Fruit fly (Drosophila melanogaster): ENCODE measurements around the gene CG7299.

The CG7299 gene

dm6 chr2L:10689221-10690034 lies 5.2 kb upstream of the CG7299 start, which contains the start of gene CG7294 (continued):
- TF ChIP-seq fd102C (GFP tag; optimal IDR thresholded peaks at IDR 0.05), result no peak
- TF ChIP-seq Asciz (GFP tag; optimal IDR thresholded peaks at IDR 0.05), result peak; percentile 6
- no peak for TF ChIP-seq CG15011 (GFP tag; optimal IDR thresholded peaks at IDR 0.05)
- TF ChIP-seq CG10209 (GFP tag; optimal IDR thresholded peaks at IDR 0.05), result peak; percentile 5
- TF ChIP-seq CG10267 (tag; optimal IDR thresholded peaks at IDR 0.05), result peak; percentile 38
- peak; percentile 54 for TF ChIP-seq CG10979 (tag; optimal IDR thresholded peaks at IDR 0.05)
- TF ChIP-seq sens (GFP tag), result no peak
- TF ChIP-seq abd-A (tag; optimal IDR thresholded peaks at IDR 0.05), result peak; percentile 8
- TF ChIP-seq cwo (GFP tag; optimal IDR thresholded peaks at IDR 0.05), result no peak
- no peak for TF ChIP-seq unc-4 (GFP tag; IDR thresholded peaks at IDR 0.05; ENCODE audit: partially characterized antibody)
- no peak for TF ChIP-seq CrebB (tag; optimal IDR thresholded peaks at IDR 0.05)
- TF ChIP-seq CG12659 (GFP tag; optimal IDR thresholded peaks at IDR 0.05), result peak; percentile 20
- TF ChIP-seq Hsf (GFP tag; optimal IDR thresholded peaks at IDR 0.05), result no peak
- TF ChIP-seq aop (GFP tag; IDR thresholded peaks at IDR 0.05), result no peak
- TF ChIP-seq sr (GFP tag; IDR thresholded peaks at IDR 0.05), result peak; percentile 72; the same call in 2 of the 3 replicates
- TF ChIP-seq CG6791 (GFP tag; IDR thresholded peaks at IDR 0.05; ENCODE audit: partially characterized antibody), result no peak
- TF ChIP-seq HmgZ (tag; optimal IDR thresholded peaks at IDR 0.05), result no peak
- TF ChIP-seq dmrt99B (tag; optimal IDR thresholded peaks at IDR 0.05), result peak; percentile 19
- TF ChIP-seq CG2202 (tag; optimal IDR thresholded peaks at IDR 0.05), result no peak
- no peak for TF ChIP-seq CG10959 (GFP tag; IDR thresholded peaks at IDR 0.05)
- peak; percentile 18 for TF ChIP-seq CG3281 (GFP tag; optimal IDR thresholded peaks at IDR 0.05)
- no peak for TF ChIP-seq ash1 (GFP tag; optimal IDR thresholded peaks at IDR 0.05)
- peak; percentile 45 for TF ChIP-seq D19A (tag; optimal IDR thresholded peaks at IDR 0.05)
- peak; percentile 8 for TF ChIP-seq Blimp-1 (GFP tag; optimal IDR thresholded peaks at IDR 0.05)
- TF ChIP-seq fu2 (GFP tag; optimal IDR thresholded peaks at IDR 0.05), result no peak
- TF ChIP-seq CG18476 (GFP tag; optimal IDR thresholded peaks at IDR 0.05), result no peak
- TF ChIP-seq Hr78 (GFP tag; optimal IDR thresholded peaks at IDR 0.05), result no peak
- TF ChIP-seq usp (GFP tag; optimal IDR thresholded peaks at IDR 0.05), result no peak
- TF ChIP-seq GATAe (GFP tag; conservative IDR thresholded peaks at IDR 0.05), result no peak
- no peak for TF ChIP-seq en (GFP tag; optimal IDR thresholded peaks at IDR 0.05)
- no peak for TF ChIP-seq CG4328 (GFP tag; optimal IDR thresholded peaks at IDR 0.05)
- TF ChIP-seq CG5180 (GFP tag; optimal IDR thresholded peaks at IDR 0.05), result no peak
- no peak for TF ChIP-seq Dref (GFP tag; IDR thresholded peaks at IDR 0.05)
- TF ChIP-seq NC2α (GFP tag; optimal IDR thresholded peaks at IDR 0.05), result no peak
- TF ChIP-seq Mad (GFP tag; optimal IDR thresholded peaks at IDR 0.05), result no peak
- no peak for TF ChIP-seq CG15696 (tag; optimal IDR thresholded peaks at IDR 0.05)
- TF ChIP-seq Bdp1 (GFP tag; optimal IDR thresholded peaks at IDR 0.05), result no peak
- TF ChIP-seq CG17829 (tag; optimal IDR thresholded peaks at IDR 0.05), result peak; percentile 27
- peak; percentile 37 for TF ChIP-seq nmo (GFP tag; optimal IDR thresholded peaks at IDR 0.05)
- TF ChIP-seq B-H1 (GFP tag; IDR thresholded peaks at IDR 0.05), result no peak
- no peak for TF ChIP-seq CG11456 (GFP tag; IDR thresholded peaks at IDR 0.05)
- TF ChIP-seq Nf-YB (GFP tag; optimal IDR thresholded peaks at IDR 0.05), result no peak
- no peak for TF ChIP-seq CG6854 (GFP tag; optimal IDR thresholded peaks at IDR 0.05)
- no peak for TF ChIP-seq CG7271 (tag; optimal IDR thresholded peaks at IDR 0.05)
- TF ChIP-seq Mes4 (GFP tag; optimal IDR thresholded peaks at IDR 0.05), result no peak
- TF ChIP-seq salm (tag; optimal IDR thresholded peaks at IDR 0.05), result no peak
- no peak for TF ChIP-seq ranshi (GFP tag; IDR thresholded peaks at IDR 0.05)
- no peak for TF ChIP-seq ase (GFP tag; IDR thresholded peaks at IDR 0.05)
- TF ChIP-seq CoRest (tag; optimal IDR thresholded peaks at IDR 0.05), result peak; percentile 35

Data from whole organism, embryonic.